Worm (Caenorhabditis elegans): ENCODE data around the gene srz-5.
"Not testable (repeated sequence)": the region's sequence is repeated elsewhere in the genome, so short reads cannot be mapped to it uniquely, and the experiment has no call there.

DNA sequence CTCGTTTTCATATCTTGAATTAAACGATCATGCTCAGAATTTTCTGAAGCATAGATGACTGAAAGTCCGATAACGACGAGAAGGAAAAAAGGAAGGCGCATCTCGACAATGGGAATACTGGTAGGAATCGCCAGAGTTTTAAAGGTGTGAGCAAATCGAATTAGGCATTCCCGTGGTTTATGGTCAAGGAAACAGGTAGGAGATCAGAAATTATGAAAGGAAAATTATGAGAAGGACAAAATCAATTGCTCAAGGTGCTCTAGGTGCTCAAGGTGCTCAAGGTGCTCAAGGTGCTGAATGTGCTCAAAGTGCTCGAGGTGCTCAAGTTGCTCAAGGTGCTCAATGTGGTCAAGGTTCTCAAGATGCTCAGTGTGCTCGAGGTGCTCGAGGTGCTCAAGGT lies 50.0 kb downstream of the srz-5 start, which contains the start of gene C16C8.10:
- TF ChIP-seq ama-1 (optimal IDR thresholded peaks at IDR 0.05); B0310.2 (tag; optimal IDR thresholded peaks at IDR 0.05); sea-1 (GFP tag; conservative IDR thresholded peaks at IDR 0.05); F13C5.2 (tag; optimal IDR thresholded peaks at IDR 0.05); tbx-37 (GFP tag; conservative IDR thresholded peaks at IDR 0.05); flt-1 (GFP tag; IDR thresholded peaks at IDR 0.05): not testable (repeated sequence)
